Fruit fly (Drosophila melanogaster) whole organism, wandering third instar larva: ENCODE results near the gene Tps1.
A peak's percentile ranks its signal among the peaks of the same experiment; 100 is the strongest.

Source experiments
- Dfd ChIP-seq: fragments of >200 bp; optimal IDR thresholded peaks from 2 replicates; lab custom pipeline; 2017; ENCODE audit warnings: missing biosample characterization, missing genetic modification characterization
- h ChIP-seq: fragments of 200-800 bp; sonication (Bioruptor generic); optimal IDR thresholded peaks from 3 replicates; lab custom pipeline; 2016; ENCODE audit warnings: missing biosample characterization, mild to moderate bottlenecking, missing genetic modification characterization
- usp ChIP-seq: fragments of >200 bp; optimal IDR thresholded peaks from 2 replicates; lab custom pipeline; 2017; ENCODE audit warnings: missing biosample characterization, missing genetic modification characterization

dm6 chr2L:4361438-4361975 lies 26.6 kb upstream of the Tps1 start, which contains the start of gene Traf4:
- TF ChIP-seq h (GFP tag; lab: Kevin White, UChicago) (peak; percentile 54), Dfd (GFP tag; lab: Kevin White, UChicago) (no peak), usp (GFP tag; lab: Kevin White, UChicago) (no peak)
